Worm (Caenorhabditis elegans) whole organism, young adult: ENCODE measurements around the gene W08E12.9.

Experiments used
- F49E8.2 ChIP-seq: sonication (generic microtip); optimal IDR thresholded peaks from 3 replicates; lab custom pipeline; 2017; ENCODE audit warnings: missing genetic modification characterization, mild to moderate bottlenecking, missing compliant biosample characterization, antibody characterized with exemption, moderate library complexity; ENCODE audit not compliant: insufficient read depth
- ama-1 ChIP-seq, 3 experiments: fragments of 150-350 bp in 1 of 3; sonication (generic microtip) in 2 of 3; optimal IDR thresholded peaks; 2 replicates each; lab custom pipeline; 2014 to 2018; ENCODE audit warnings: missing biosample characterization in 2 of 3, missing genetic modification characterization in 2 of 3, missing genetic modification reagents in 2 of 3
- efl-1 ChIP-seq: fragments of 150-350 bp; optimal IDR thresholded peaks from 2 replicates; lab custom pipeline; 2014; ENCODE audit warnings: missing biosample characterization, missing genetic modification reagents, missing genetic modification characterization

DNA sequence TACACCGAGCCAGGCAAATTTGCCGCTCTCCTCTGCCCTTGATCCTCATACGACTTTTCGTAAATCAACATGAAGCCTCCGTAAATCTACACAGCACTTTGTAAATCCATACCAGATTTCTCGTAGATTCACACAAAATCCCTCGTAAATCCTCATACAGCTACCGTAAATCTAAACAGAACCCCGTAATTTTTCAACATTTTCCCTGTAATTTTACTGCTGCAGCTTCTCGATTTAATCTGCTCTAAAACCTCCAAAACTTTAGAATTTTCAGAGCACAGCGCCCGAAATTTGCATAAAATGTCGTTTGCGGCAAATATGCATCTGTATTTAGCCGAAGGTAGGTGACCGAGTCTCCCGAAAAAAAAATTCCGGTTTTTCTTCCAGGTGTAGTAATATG, 47.4 kb upstream of the W08E12.9 start, which contains the start of gene F42A6.1:
- TF ChIP-seq ama-1 (optimal IDR thresholded peaks at IDR 0.05; lab: Kevin White, UChicago) (no peak), ama-1 (GFP tag; optimal IDR thresholded peaks at IDR 0.05; lab: Kevin White, UChicago) (no peak), F49E8.2 (tag; lab: Kevin White, UChicago) (no peak), efl-1 (GFP tag; lab: Kevin White, UChicago) (no peak)
